Worm (Caenorhabditis elegans) whole organism, late embryonic: Measurements from ENCODE around the gene cutl-5.

Source experiments
- C08G9.2 ChIP-seq: sonication (generic microtip); optimal IDR thresholded peaks from 2 replicates; lab custom pipeline; 2016; ENCODE audit warnings: mild to moderate bottlenecking, missing genetic modification characterization, moderate library complexity, missing compliant biosample characterization
- F13H6.1 ChIP-seq: sonication (generic microtip); optimal IDR thresholded peaks from 2 replicates; lab custom pipeline; 2016; ENCODE audit warnings: missing genetic modification characterization, missing compliant biosample characterization
- K02D7.2 ChIP-seq: sonication (generic microtip); optimal IDR thresholded peaks from 2 replicates; lab custom pipeline; 2017; ENCODE audit warnings: mild to moderate bottlenecking, missing genetic modification characterization, missing compliant biosample characterization
- Y22D7AL.16 ChIP-seq: sonication (generic microtip); optimal IDR thresholded peaks from 2 replicates; lab custom pipeline; 2016; ENCODE audit warnings: missing genetic modification characterization, missing compliant biosample characterization
- ahr-1 ChIP-seq: sonication (generic microtip); optimal IDR thresholded peaks from 2 replicates; lab custom pipeline; 2016; ENCODE audit warnings: missing genetic modification characterization, missing compliant biosample characterization
- ceh-18 ChIP-seq: sonication (generic microtip); optimal IDR thresholded peaks from 2 replicates; lab custom pipeline; 2016; ENCODE audit warnings: missing genetic modification characterization, missing compliant biosample characterization
- ceh-19 ChIP-seq: fragments of 200-800 bp; sonication (Bioruptor generic); optimal IDR thresholded peaks from 2 replicates; lab custom pipeline; 2018; ENCODE audit warnings: mild to moderate bottlenecking, missing genetic modification characterization, missing compliant biosample characterization
- ceh-30 ChIP-seq: fragments of 150-350 bp; optimal IDR thresholded peaks from 2 replicates; lab custom pipeline; 2014; ENCODE audit warnings: missing biosample characterization, missing genetic modification characterization
- ceh-31 ChIP-seq: sonication (generic microtip); optimal IDR thresholded peaks from 2 replicates; lab custom pipeline; 2016; ENCODE audit warnings: missing genetic modification characterization, missing compliant biosample characterization
- ceh-34 ChIP-seq: sonication (generic microtip); optimal IDR thresholded peaks from 2 replicates; lab custom pipeline; 2016; ENCODE audit warnings: mild to moderate bottlenecking, missing genetic modification characterization, missing compliant biosample characterization
- ceh-9 ChIP-seq: sonication (generic microtip); optimal IDR thresholded peaks from 2 replicates; lab custom pipeline; 2016; ENCODE audit warnings: mild to moderate bottlenecking, missing genetic modification characterization, inconsistent platforms, missing compliant biosample characterization
- che-1 ChIP-seq: sonication (generic microtip); optimal IDR thresholded peaks from 2 replicates; lab custom pipeline; 2016; ENCODE audit warnings: mild to moderate bottlenecking, missing genetic modification characterization, missing compliant biosample characterization
- elt-2 ChIP-seq: sonication (generic microtip); optimal IDR thresholded peaks from 2 replicates; lab custom pipeline; 2016; ENCODE audit warnings: missing genetic modification reagents, missing genetic modification characterization, missing compliant biosample characterization
- elt-4 ChIP-seq: sonication (generic microtip); optimal IDR thresholded peaks from 2 replicates; lab custom pipeline; 2016; ENCODE audit warnings: missing genetic modification characterization, missing compliant biosample characterization
- eyg-1 ChIP-seq: sonication (generic microtip); optimal IDR thresholded peaks from 2 replicates; lab custom pipeline; 2016; ENCODE audit warnings: missing genotype, missing genetic modification characterization, missing compliant biosample characterization
- fkh-10 ChIP-seq: fragments of 150-350 bp; optimal IDR thresholded peaks from 2 replicates; lab custom pipeline; 2014; ENCODE audit warnings: missing biosample characterization, missing genetic modification reagents, missing genetic modification characterization
- fkh-6 ChIP-seq: sonication (generic microtip); optimal IDR thresholded peaks from 2 replicates; lab custom pipeline; 2016; ENCODE audit warnings: missing genetic modification characterization, missing compliant biosample characterization
- gmeb-2 ChIP-seq: sonication (generic microtip); optimal IDR thresholded peaks from 2 replicates; lab custom pipeline; 2016; ENCODE audit warnings: missing genetic modification characterization, inconsistent platforms, missing compliant biosample characterization
- hlh-13 ChIP-seq: fragments of 200-800 bp; sonication (Bioruptor generic); optimal IDR thresholded peaks from 2 replicates; lab custom pipeline; 2018; ENCODE audit warnings: mild to moderate bottlenecking, missing genetic modification characterization, missing compliant biosample characterization
- hlh-15 ChIP-seq: sonication (generic microtip); optimal IDR thresholded peaks from 2 replicates; lab custom pipeline; 2016; ENCODE audit warnings: missing genetic modification characterization, missing compliant biosample characterization
- hlh-30 ChIP-seq: sonication (generic microtip); optimal IDR thresholded peaks from 2 replicates; lab custom pipeline; 2017; ENCODE audit warnings: antibody characterized with exemption, missing genetic modification characterization, missing compliant biosample characterization; ENCODE audit not compliant: insufficient read depth
- lim-6 ChIP-seq: sonication (generic microtip); optimal IDR thresholded peaks from 2 replicates; lab custom pipeline; 2016; ENCODE audit warnings: missing genetic modification characterization, missing compliant biosample characterization
- lin-11 ChIP-seq: fragments of 200-800 bp; sonication (Bioruptor generic); optimal IDR thresholded peaks from 2 replicates; lab custom pipeline; 2018; ENCODE audit warnings: mild to moderate bottlenecking, missing genetic modification characterization, missing compliant biosample characterization
- madf-2 ChIP-seq: sonication (generic microtip); optimal IDR thresholded peaks from 2 replicates; lab custom pipeline; 2017; ENCODE audit warnings: missing genetic modification characterization, missing compliant biosample characterization
- mec-3 ChIP-seq: sonication (generic microtip); optimal IDR thresholded peaks from 2 replicates; lab custom pipeline; 2016; ENCODE audit warnings: borderline replicate concordance, missing genetic modification characterization, missing compliant biosample characterization
- nfya-1 ChIP-seq: sonication (generic microtip); optimal IDR thresholded peaks from 2 replicates; lab custom pipeline; 2017; ENCODE audit warnings: missing genetic modification characterization, mild to moderate bottlenecking, missing compliant biosample characterization, antibody characterized with exemption, moderate library complexity
- nhr-11 ChIP-seq: fragments of 150-350 bp; optimal IDR thresholded peaks from 2 replicates; lab custom pipeline; 2014; ENCODE audit warnings: missing biosample characterization, missing genetic modification characterization
- pag-3 ChIP-seq: sonication (generic microtip); optimal IDR thresholded peaks from 2 replicates; lab custom pipeline; 2016; ENCODE audit warnings: missing compliant biosample characterization, missing genetic modification characterization, borderline replicate concordance
- pat-9 ChIP-seq: fragments of 200-800 bp; sonication (Bioruptor generic); optimal IDR thresholded peaks from 2 replicates; lab custom pipeline; 2018; ENCODE audit warnings: mild to moderate bottlenecking, missing genetic modification characterization, moderate library complexity, missing compliant biosample characterization
- pha-4 ChIP-seq: fragments of 150-350 bp; optimal IDR thresholded peaks from 2 replicates; lab custom pipeline; 2018; ENCODE audit warnings: missing biosample characterization, missing genetic modification reagents, missing genetic modification characterization
- pros-1 ChIP-seq: fragments of 150-350 bp; optimal IDR thresholded peaks from 2 replicates; lab custom pipeline; 2014; ENCODE audit warnings: missing biosample characterization, missing genetic modification reagents, missing genetic modification characterization
- ref-2 ChIP-seq: sonication (generic microtip); optimal IDR thresholded peaks from 2 replicates; lab custom pipeline; 2016; ENCODE audit warnings: missing genetic modification characterization, missing compliant biosample characterization
- rnt-1 ChIP-seq: sonication (generic microtip); optimal IDR thresholded peaks from 2 replicates; lab custom pipeline; 2016; ENCODE audit warnings: missing genetic modification characterization, missing compliant biosample characterization
- sox-4 ChIP-seq: sonication (generic microtip); optimal IDR thresholded peaks from 2 replicates; lab custom pipeline; 2017; ENCODE audit warnings: mild to moderate bottlenecking, missing genetic modification characterization, inconsistent platforms, missing compliant biosample characterization
- syd-9 ChIP-seq: sonication (generic microtip); optimal IDR thresholded peaks from 2 replicates; lab custom pipeline; 2016; ENCODE audit warnings: mild to moderate bottlenecking, missing genetic modification characterization, moderate library complexity, missing compliant biosample characterization
- tbx-2 ChIP-seq: sonication (generic microtip); optimal IDR thresholded peaks from 2 replicates; lab custom pipeline; 2016; ENCODE audit warnings: missing genetic modification characterization, missing compliant biosample characterization
- ttx-3 ChIP-seq: sonication (generic microtip); optimal IDR thresholded peaks from 2 replicates; lab custom pipeline; 2016; ENCODE audit warnings: missing genetic modification reagents, missing genetic modification characterization, missing compliant biosample characterization
- unc-3 ChIP-seq, 2 experiments: fragments of 200-800 bp in 1 of 2; sonication (Bioruptor generic) in 1 of 2; sonication (generic microtip) in 1 of 2; conservative IDR thresholded peaks in 1 of 2; optimal IDR thresholded peaks in 1 of 2; 2 replicates each; pipeline versions ENCODE4 v1.3.6 to Lab custom; 2016 to 2022; ENCODE audit warnings: missing compliant biosample characterization in 2 of 2, missing genetic modification characterization in 2 of 2, missing genetic modification reagents in 1 of 2
- zip-5 ChIP-seq: sonication (generic microtip); optimal IDR thresholded peaks from 2 replicates; lab custom pipeline; 2016; ENCODE audit warnings: missing genetic modification characterization, missing compliant biosample characterization

The cutl-5 gene

ce11 chrII:7146240-7146639, 30.5 kb upstream of the cutl-5 start:
- no peak for TF ChIP-seq C08G9.2 (tag; lab: Kevin White, UChicago)
- TF ChIP-seq ttx-3 (tag; lab: Kevin White, UChicago) = no peak
- no peak for TF ChIP-seq Y22D7AL.16
- TF ChIP-seq unc-3 (GFP tag; conservative IDR thresholded peaks at IDR 0.05; lab: Robert Waterston, UW) = no peak
- no peak for TF ChIP-seq unc-3 (tag; optimal IDR thresholded peaks at IDR 0.05; lab: Kevin White, UChicago)
- TF ChIP-seq, all 69 proteins: peak for 0

ce11 chrII:7144307-7144706, 28.6 kb upstream of the cutl-5 start, which contains the start of gene npr-31:
Gene npr-31, plus strand, starts transcription at chrII:7144607.
- TF ChIP-seq eyg-1 (tag; lab: Kevin White, UChicago) = no peak
- no peak for TF ChIP-seq ceh-30 (tag; lab: Kevin White, UChicago)
- TF ChIP-seq pat-9 (tag; lab: Kevin White, UChicago) = no peak
- TF ChIP-seq, all 69 proteins: peak for 0

- TF ChIP-seq hlh-15 (tag; lab: Kevin White, UChicago) = no peak
- TF ChIP-seq mec-3 = no peak
- no peak for TF ChIP-seq lin-11 (tag; lab: Kevin White, UChicago)
- TF ChIP-seq hlh-13 = no peak
- TF ChIP-seq elt-2 (tag; lab: Kevin White, UChicago) = peak; percentile 74
Observed at ce11 chrII:7139064-7139463, 23.4 kb upstream of the cutl-5 start.

ce11 chrII:7131871-7132693, 16.4 kb upstream of the cutl-5 start, which contains the start of the genes T07F8.4 and gld-3:
Gene T07F8.4, minus strand, starts transcription at chrII:7132032.
Gene gld-3, plus strand, starts transcription at chrII:7132643.
- TF ChIP-seq elt-4 (tag; lab: Kevin White, UChicago) (no peak), F13H6.1 (tag; lab: Kevin White, UChicago) (no peak), ceh-9 (tag; lab: Kevin White, UChicago) (no peak), ceh-31 (tag; lab: Kevin White, UChicago) (no peak), nfya-1 (tag; lab: Kevin White, UChicago) (peak; percentile 4), pag-3 (tag; lab: Kevin White, UChicago) (no peak), nhr-11 (tag; lab: Kevin White, UChicago) (no peak), rnt-1 (tag; lab: Kevin White, UChicago) (no peak), ahr-1 (tag; lab: Kevin White, UChicago) (no peak)
- TF ChIP-seq, all 69 proteins: peak for 1

ce11 chrII:7126457-7126856, 10.8 kb upstream of the cutl-5 start, which contains the start of gene F10E7.1:
Gene F10E7.1, plus strand, starts transcription at chrII:7126757.
- no peak for TF ChIP-seq madf-2
- no peak for TF ChIP-seq gmeb-2 (tag; lab: Kevin White, UChicago)
- TF ChIP-seq K02D7.2 = no peak

ce11 chrII:7122661-7123418, 7.1 kb upstream of the cutl-5 start, which contains the start of gene F10E7.11:
Gene F10E7.11, minus strand, starts transcription at chrII:7122892.
- TF ChIP-seq che-1 = no peak
- peak; percentile 23 for TF ChIP-seq ref-2 (tag; lab: Kevin White, UChicago)
- TF ChIP-seq lim-6 (tag; lab: Kevin White, UChicago) = no peak
- TF ChIP-seq C08G9.2 (tag; lab: Kevin White, UChicago) = peak; percentile 9
- no peak for TF ChIP-seq lin-11 (tag; lab: Kevin White, UChicago)
- peak; percentile 59 for TF ChIP-seq tbx-2 (tag; lab: Kevin White, UChicago)
- no peak for TF ChIP-seq ceh-19
- no peak for TF ChIP-seq pros-1 (tag; lab: Kevin White, UChicago)
- TF ChIP-seq ceh-18 (tag; lab: Kevin White, UChicago) = no peak
- TF ChIP-seq pag-3 (tag; lab: Kevin White, UChicago) = no peak
- no peak for TF ChIP-seq syd-9
- TF ChIP-seq hlh-30 (tag; lab: Kevin White, UChicago) = no peak
- no peak for TF ChIP-seq nhr-11 (tag; lab: Kevin White, UChicago)
- TF ChIP-seq zip-5 = peak; percentile 29
- no peak for TF ChIP-seq pha-4 (tag; lab: Kevin White, UChicago)
- peak; percentile 16 for TF ChIP-seq ceh-34 (tag; lab: Kevin White, UChicago)
- no peak for TF ChIP-seq fkh-6 (tag; lab: Kevin White, UChicago)
- no peak for TF ChIP-seq elt-4 (tag; lab: Kevin White, UChicago)
- TF ChIP-seq sox-4 = no peak
- no peak for TF ChIP-seq fkh-10 (GFP tag; lab: Kevin White, UChicago)
- no peak for TF ChIP-seq ceh-9 (tag; lab: Kevin White, UChicago)
